Worm (Caenorhabditis elegans) whole organism, young adult: ENCODE results near the gene Y54G2A.12.

ENCODE experiments used
- B0019.2 ChIP-seq: fragments of 200-800 bp; sonication (Bioruptor generic); conservative IDR thresholded peaks from 2 replicates; pipeline ENCODE4 v1.3.6; 2022; ENCODE audit warnings: missing genetic modification reagents, missing genetic modification characterization, missing compliant biosample characterization
- B0261.1 ChIP-seq: sonication (generic microtip); optimal IDR thresholded peaks from 2 replicates; lab custom pipeline; 2016; ENCODE audit warnings: mild to moderate bottlenecking, missing genetic modification characterization, moderate library complexity, missing compliant biosample characterization
- C17E4.6 ChIP-seq: fragments of 200-800 bp; sonication (Bioruptor generic); IDR thresholded peaks from 2 replicates; pipeline ENCODE4 v1.3.6; 2022; ENCODE audit warnings: missing genetic modification reagents, missing genetic modification characterization, missing compliant biosample characterization
- F33H1.4 ChIP-seq: fragments of 200-800 bp; sonication (Bioruptor generic); IDR thresholded peaks from 2 replicates; pipeline ENCODE4 v1.3.6; 2022; ENCODE audit warnings: missing genetic modification reagents, missing genetic modification characterization, missing compliant biosample characterization
- F39B2.1 ChIP-seq: fragments of 200-800 bp; sonication (Bioruptor generic); IDR thresholded peaks from 2 replicates; pipeline ENCODE4 v1.3.6; 2022; ENCODE audit warnings: missing genetic modification reagents, missing genetic modification characterization, missing compliant biosample characterization
- Y53F4B.3 ChIP-seq: fragments of 200-800 bp; sonication (Bioruptor generic); IDR thresholded peaks from 2 replicates; pipeline ENCODE4 v1.3.6; 2022; ENCODE audit warnings: missing genetic modification reagents, missing genetic modification characterization, missing compliant biosample characterization
- Y53G8AR.9 ChIP-seq: fragments of 200-800 bp; sonication (Bioruptor generic); conservative IDR thresholded peaks from 2 replicates; pipeline ENCODE4 v1.3.6; 2022; ENCODE audit warnings: missing genetic modification reagents, missing genetic modification characterization, missing compliant biosample characterization
- Y56A3A.18 ChIP-seq: fragments of 200-800 bp; sonication (Bioruptor generic); IDR thresholded peaks from 2 replicates; pipeline ENCODE4 v1.3.6; 2022; ENCODE audit warnings: missing genetic modification reagents, missing genetic modification characterization, missing compliant biosample characterization
- aptf-2 ChIP-seq: fragments of 200-800 bp; sonication (Bioruptor generic); conservative IDR thresholded peaks from 2 replicates; pipeline ENCODE4 v1.3.6; 2022; ENCODE audit warnings: missing genetic modification reagents, missing genetic modification characterization, missing compliant biosample characterization
- attf-3 ChIP-seq: fragments of 200-800 bp; sonication (Bioruptor generic); conservative IDR thresholded peaks from 2 replicates; pipeline ENCODE4 v1.3.6; 2022; ENCODE audit warnings: missing genetic modification reagents, missing genetic modification characterization, missing compliant biosample characterization
- bed-1 ChIP-seq: fragments of 200-800 bp; sonication (Bioruptor generic); IDR thresholded peaks from 2 replicates; pipeline ENCODE4 v1.3.6; 2022; ENCODE audit warnings: missing genetic modification reagents, missing genetic modification characterization, missing compliant biosample characterization
- cebp-1 ChIP-seq, 2 experiments: fragments of 200-800 bp in 1 of 2; sonication (Bioruptor generic) in 1 of 2; sonication (generic microtip) in 1 of 2; IDR thresholded peaks in 1 of 2; optimal IDR thresholded peaks in 1 of 2; 2 replicates each; pipeline versions ENCODE4 v1.3.6 to Lab custom; 2017 to 2022; ENCODE audit warnings: missing compliant biosample characterization in 2 of 2, missing genetic modification characterization in 2 of 2, mild to moderate bottlenecking in 1 of 2, missing genetic modification reagents in 1 of 2, moderate library complexity in 1 of 2
- cebp-2 ChIP-seq: fragments of 200-800 bp; sonication (Bioruptor generic); IDR thresholded peaks from 2 replicates; pipeline ENCODE4 v1.3.6; 2022; ENCODE audit warnings: missing genetic modification characterization, missing compliant biosample characterization
- ceh-27 ChIP-seq: fragments of 200-800 bp; sonication (Bioruptor generic); optimal IDR thresholded peaks from 2 replicates; lab custom pipeline; 2018; ENCODE audit warnings: mild to moderate bottlenecking, missing genetic modification characterization, moderate library complexity, missing compliant biosample characterization
- ceh-40 ChIP-seq: fragments of 200-800 bp; sonication (Bioruptor generic); IDR thresholded peaks from 2 replicates; pipeline ENCODE4 v1.3.6; 2022; ENCODE audit warnings: missing genetic modification characterization, missing compliant biosample characterization
- die-1 ChIP-seq: sonication (generic microtip); optimal IDR thresholded peaks from 2 replicates; lab custom pipeline; 2016; ENCODE audit warnings: missing genotype, mild to moderate bottlenecking, missing genetic modification characterization, missing compliant biosample characterization
- dpff-1 ChIP-seq: sonication (generic microtip); optimal IDR thresholded peaks from 2 replicates; lab custom pipeline; 2017; ENCODE audit warnings: mild to moderate bottlenecking, missing genetic modification characterization, missing compliant biosample characterization
- egl-44 ChIP-seq: fragments of 200-800 bp; sonication (Bioruptor generic); IDR thresholded peaks from 2 replicates; pipeline ENCODE4 v1.3.6; 2022; ENCODE audit warnings: missing genetic modification reagents, missing genetic modification characterization, missing compliant biosample characterization
- fkh-3 ChIP-seq: sonication (generic microtip); optimal IDR thresholded peaks from 2 replicates; lab custom pipeline; 2016; ENCODE audit warnings: mild to moderate bottlenecking, missing genetic modification characterization, missing compliant biosample characterization
- hmg-1.2 ChIP-seq: fragments of 200-800 bp; sonication (Bioruptor generic); IDR thresholded peaks from 2 replicates; pipeline ENCODE4 v1.3.6; 2022; ENCODE audit warnings: missing genetic modification reagents, missing genetic modification characterization, missing compliant biosample characterization
- hmg-20 ChIP-seq: fragments of 200-800 bp; sonication (Bioruptor generic); IDR thresholded peaks from 2 replicates; pipeline ENCODE4 v1.3.6; 2022; ENCODE audit warnings: missing genetic modification reagents, missing genetic modification characterization, missing compliant biosample characterization
- hsf-1 ChIP-seq: fragments of 200-800 bp; sonication (Bioruptor generic); IDR thresholded peaks from 2 replicates; pipeline ENCODE4 v1.3.6; 2022; ENCODE audit warnings: missing genetic modification reagents, missing genetic modification characterization, missing compliant biosample characterization
- lsl-1 ChIP-seq: fragments of 200-800 bp; sonication (Bioruptor generic); optimal IDR thresholded peaks from 2 replicates; lab custom pipeline; 2018; ENCODE audit warnings: mild to moderate bottlenecking, missing genetic modification characterization, moderate library complexity, missing compliant biosample characterization
- mcd-1 ChIP-seq: fragments of 200-800 bp; sonication (Bioruptor generic); IDR thresholded peaks from 2 replicates; pipeline ENCODE4 v1.3.6; 2022; ENCODE audit warnings: missing genetic modification reagents, missing genetic modification characterization, missing compliant biosample characterization
- nfya-2 ChIP-seq: fragments of 200-800 bp; sonication (Bioruptor generic); IDR thresholded peaks from 2 replicates; pipeline ENCODE4 v1.3.6; 2022; ENCODE audit warnings: missing genetic modification reagents, missing genetic modification characterization, missing compliant biosample characterization
- nfyb-1 ChIP-seq: fragments of 200-800 bp; sonication (Bioruptor generic); IDR thresholded peaks from 2 replicates; pipeline ENCODE4 v1.3.6; 2022; ENCODE audit warnings: missing genetic modification reagents, missing genetic modification characterization, missing compliant biosample characterization
- nhr-179 ChIP-seq: sonication (generic microtip); optimal IDR thresholded peaks from 2 replicates; lab custom pipeline; 2016; ENCODE audit warnings: mild to moderate bottlenecking, missing genetic modification characterization, missing compliant biosample characterization
- nhr-27 ChIP-seq: fragments of 200-800 bp; sonication (Bioruptor generic); optimal IDR thresholded peaks from 2 replicates; lab custom pipeline; 2018; ENCODE audit warnings: mild to moderate bottlenecking, missing genetic modification characterization, moderate library complexity, missing compliant biosample characterization
- nhr-90 ChIP-seq: sonication (generic microtip); optimal IDR thresholded peaks from 2 replicates; lab custom pipeline; 2016; ENCODE audit warnings: missing genotype, mild to moderate bottlenecking, missing genetic modification characterization, missing compliant biosample characterization
- rcor-1 ChIP-seq: fragments of 200-800 bp; sonication (Bioruptor generic); IDR thresholded peaks from 2 replicates; pipeline ENCODE4 v1.3.6; 2022; ENCODE audit warnings: missing genetic modification reagents, missing genetic modification characterization, missing compliant biosample characterization
- rpc-1 ChIP-seq, 2 experiments: fragments of 150-350 bp in 1 of 2; sonication (generic microtip) in 1 of 2; optimal IDR thresholded peaks; 2 replicates each; lab custom pipeline; 2014 to 2018; ENCODE audit warnings: missing biosample characterization in 1 of 2, missing genetic modification characterization in 1 of 2, missing genetic modification reagents in 1 of 2, missing genotype in 1 of 2
- snpc-3.4 ChIP-seq: sonication (generic microtip); optimal IDR thresholded peaks from 2 replicates; lab custom pipeline; 2017; ENCODE audit warnings: missing genetic modification characterization, mild to moderate bottlenecking, missing compliant biosample characterization, antibody characterized with exemption, moderate library complexity, missing genotype, missing genetic modification reagents
- tbp1 ChIP-seq: fragments of 200-800 bp; sonication (Bioruptor generic); optimal IDR thresholded peaks from 2 replicates; lab custom pipeline; 2018; ENCODE audit warnings: mild to moderate bottlenecking, missing genetic modification characterization, missing compliant biosample characterization
- xnd-1 ChIP-seq: sonication (generic microtip); optimal IDR thresholded peaks from 2 replicates; lab custom pipeline; 2016; ENCODE audit warnings: missing genotype, missing genetic modification reagents, missing genetic modification characterization, missing compliant biosample characterization
- zim-3 ChIP-seq: sonication (generic microtip); optimal IDR thresholded peaks from 2 replicates; lab custom pipeline; 2017; ENCODE audit warnings: mild to moderate bottlenecking, missing genetic modification characterization, moderate library complexity, missing compliant biosample characterization
- ztf-25 ChIP-seq: fragments of 200-800 bp; sonication (Bioruptor generic); IDR thresholded peaks from 2 replicates; pipeline ENCODE4 v1.3.6; 2022; ENCODE audit warnings: missing genetic modification reagents, missing genetic modification characterization, missing compliant biosample characterization

The Y54G2A.12 gene

DNA sequence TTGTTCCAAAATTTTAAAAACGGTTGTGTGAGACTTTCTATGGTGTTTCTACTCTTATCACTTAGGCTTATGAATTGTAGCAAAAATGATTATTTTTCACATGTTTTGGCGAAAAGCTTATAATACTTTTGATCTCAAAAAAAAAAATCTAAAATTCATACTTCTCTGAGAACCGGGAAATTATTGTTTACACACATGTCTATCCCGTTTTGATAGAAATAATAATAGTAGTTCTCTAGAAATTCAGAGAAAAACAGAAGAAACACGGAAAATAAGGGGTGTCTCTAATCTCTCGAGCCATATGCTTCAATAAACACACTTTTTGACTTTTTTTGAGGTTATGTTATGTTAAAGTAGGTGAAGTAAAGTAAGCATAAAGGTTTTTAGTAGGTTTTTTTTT lies 32.0 kb downstream of the Y54G2A.12 start:
- TF ChIP-seq cebp-1 (GFP tag; IDR thresholded peaks at IDR 0.05; lab: Robert Waterston, UW), result no peak
- no peak for TF ChIP-seq cebp-1 (tag; optimal IDR thresholded peaks at IDR 0.05; lab: Kevin White, UChicago)
- no peak for TF ChIP-seq fkh-3 (tag; lab: Kevin White, UChicago)
- no peak for TF ChIP-seq snpc-3.4 (tag; lab: Kevin White, UChicago)
- TF ChIP-seq hmg-1.2 (GFP tag; lab: Robert Waterston, UW), result no peak
- no peak for TF ChIP-seq nhr-90 (tag; lab: Kevin White, UChicago)
- TF ChIP-seq nhr-179, result no peak
- TF ChIP-seq lsl-1 (GFP tag; lab: Kevin White, UChicago), result no peak
- TF ChIP-seq dpff-1 (tag; lab: Kevin White, UChicago), result no peak
- no peak for TF ChIP-seq nhr-27
- no peak for TF ChIP-seq ceh-40 (GFP tag; lab: Robert Waterston, UW)

- TF ChIP-seq xnd-1 (tag; lab: Kevin White, UChicago) (no peak), ceh-27 (GFP tag; lab: Kevin White, UChicago) (no peak), cebp-1 (GFP tag; IDR thresholded peaks at IDR 0.05; lab: Robert Waterston, UW) (no peak), cebp-1 (tag; optimal IDR thresholded peaks at IDR 0.05; lab: Kevin White, UChicago) (no peak)
Observed at ce11 chrIV:2748863-2749451, 33.7 kb downstream of the Y54G2A.12 start.

- no peak for TF ChIP-seq zim-3
- TF ChIP-seq B0261.1 (tag; lab: Kevin White, UChicago), result peak; percentile 40
- TF ChIP-seq rpc-1 (optimal IDR thresholded peaks at IDR 0.05; lab: Kevin White, UChicago), result peak; percentile 35
- peak; percentile 70 for TF ChIP-seq rpc-1 (tag; optimal IDR thresholded peaks at IDR 0.05; lab: Kevin White, UChicago)
- peak; percentile 80 for TF ChIP-seq tbp1 (GFP tag; lab: Kevin White, UChicago)
- peak; percentile 3 for TF ChIP-seq die-1 (tag; lab: Kevin White, UChicago)
- no peak for TF ChIP-seq ztf-25 (GFP tag; lab: Robert Waterston, UW)
Observed at ce11 chrIV:2747385-2748007, 35.1 kb downstream of the Y54G2A.12 start.

DNA sequence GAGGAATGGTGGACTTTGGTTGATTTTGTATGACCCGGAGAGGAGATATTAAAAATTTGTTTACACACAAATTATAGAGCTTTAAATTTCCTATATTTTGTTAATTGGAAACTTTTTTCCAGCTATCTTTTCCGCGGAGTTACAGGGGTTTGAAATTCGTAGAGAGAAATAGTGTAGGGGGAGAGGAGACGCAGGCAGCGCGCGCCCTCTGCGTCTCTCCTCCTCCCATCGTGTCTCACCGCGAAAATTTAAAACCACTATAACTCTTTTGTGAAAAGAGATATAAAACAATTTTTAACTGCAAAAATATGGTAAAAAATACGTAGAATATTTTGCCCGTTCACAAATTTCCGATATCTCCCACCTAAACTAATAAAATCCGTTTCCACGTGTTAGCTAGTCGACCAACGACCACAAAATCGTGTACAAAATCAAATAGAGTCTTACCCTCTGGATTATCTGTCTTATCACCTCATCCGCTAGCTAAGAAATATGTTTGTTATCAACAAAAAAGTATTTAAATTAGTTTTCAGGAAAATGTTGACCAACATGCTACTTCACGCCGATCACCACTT lies 40.1 kb downstream of the Y54G2A.12 start, which contains the start of gene nhr-277:
Gene nhr-277, plus strand, starts transcription at position 525 of the 575 bp plus-strand sequence.
- TF ChIP-seq rcor-1 (GFP tag; lab: Robert Waterston, UW) (no peak), hmg-1.2 (GFP tag; lab: Robert Waterston, UW) (peak; percentile 94)
- TF ChIP-seq, all 124 proteins: peak for 1

- TF ChIP-seq B0019.2, result peak; percentile 60; the same call in 1 of the 2 replicates
- peak; percentile 89; the same call in 1 of the 2 replicates for TF ChIP-seq ztf-25 (GFP tag; lab: Robert Waterston, UW)
- TF ChIP-seq attf-3, result peak; percentile 54
- TF ChIP-seq hmg-20, result 0 out of 2 replicates have a peak, but pooled peaks have one; percentile 21
- TF ChIP-seq ceh-40 (GFP tag; lab: Robert Waterston, UW), result peak; percentile 82
- TF ChIP-seq nfya-2, result 0 out of 2 replicates have a peak, but pooled peaks have one; percentile 60
- 0 out of 2 replicates have a peak, but pooled peaks have one; percentile 48 for TF ChIP-seq Y53G8AR.9
- peak; percentile 28; the same call in 1 of the 2 replicates for TF ChIP-seq Y53F4B.3 (GFP tag; lab: Robert Waterston, UW)
- TF ChIP-seq egl-44 (GFP tag; lab: Robert Waterston, UW), result peak; percentile 92
- TF ChIP-seq mcd-1 (GFP tag; lab: Robert Waterston, UW), result peak; percentile 65
- peak; percentile 6 for TF ChIP-seq die-1 (tag; lab: Kevin White, UChicago)
- peak; percentile 49; the same call in 1 of the 2 replicates for TF ChIP-seq cebp-2 (GFP tag; lab: Robert Waterston, UW)
- TF ChIP-seq F33H1.4 (GFP tag; lab: Robert Waterston, UW), result 0 out of 2 replicates have a peak, but pooled peaks have one; percentile 39
- 0 out of 2 replicates have a peak, but pooled peaks have one; percentile 63 for TF ChIP-seq bed-1
- TF ChIP-seq tbp1 (GFP tag; lab: Kevin White, UChicago), result peak; percentile 87
- peak; percentile 84 for TF ChIP-seq Y56A3A.18
- TF ChIP-seq F39B2.1 (GFP tag; lab: Robert Waterston, UW), result 0 out of 2 replicates have a peak, but pooled peaks have one; percentile 35
- TF ChIP-seq aptf-2, result 0 out of 2 replicates have a peak, but pooled peaks have one; percentile 31
- peak; percentile 88 for TF ChIP-seq nfyb-1 (GFP tag; lab: Robert Waterston, UW)
- 0 out of 2 replicates have a peak, but pooled peaks have one; percentile 57 for TF ChIP-seq hsf-1 (GFP tag; lab: Robert Waterston, UW)
- 0 out of 2 replicates have a peak, but pooled peaks have one; percentile 69 for TF ChIP-seq C17E4.6 (GFP tag; lab: Robert Waterston, UW)
Observed at ce11 chrIV:2740035-2740434, 42.6 kb downstream of the Y54G2A.12 start.
